Worm (Caenorhabditis elegans): ENCODE data around the gene fipp-1.

The fipp-1 gene

DNA sequence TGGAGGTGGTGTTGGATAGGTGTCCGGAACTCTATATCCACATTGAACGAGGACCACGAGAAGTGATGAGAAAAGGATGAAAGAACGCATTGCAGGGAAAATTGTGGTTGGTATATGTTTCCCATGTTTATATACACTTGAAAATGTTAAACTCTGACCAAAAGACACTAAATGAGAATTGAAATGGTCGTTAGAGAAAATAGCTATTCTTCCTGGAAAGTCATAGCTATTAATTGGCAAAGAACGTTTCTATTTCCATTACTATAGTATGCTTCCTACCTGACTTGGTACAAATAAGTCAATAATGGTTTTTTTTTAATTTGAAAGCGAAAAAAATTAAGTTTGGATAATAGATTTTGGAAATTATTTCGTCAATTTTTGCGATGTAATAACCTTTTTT lies 45.1 kb downstream of the fipp-1 start, which contains the start of gene Y47D7A.18:
Gene Y47D7A.18 (minus strand): TSS at position 101 of the 400 bp plus-strand sequence.
- TF ChIP-seq aha-1 (tag; optimal IDR thresholded peaks at IDR 0.05), result no peak
- no peak for TF ChIP-seq nhr-85 (tag)
- TF ChIP-seq C04F5.9 (tag; optimal IDR thresholded peaks at IDR 0.05), result no peak
- no peak for TF ChIP-seq nhr-76 (tag; optimal IDR thresholded peaks at IDR 0.05)
- no peak for TF ChIP-seq fkh-4 (tag; optimal IDR thresholded peaks at IDR 0.05; ENCODE audit: borderline replicate concordance)
- no peak for TF ChIP-seq elt-2 (tag; optimal IDR thresholded peaks at IDR 0.05)

DNA sequence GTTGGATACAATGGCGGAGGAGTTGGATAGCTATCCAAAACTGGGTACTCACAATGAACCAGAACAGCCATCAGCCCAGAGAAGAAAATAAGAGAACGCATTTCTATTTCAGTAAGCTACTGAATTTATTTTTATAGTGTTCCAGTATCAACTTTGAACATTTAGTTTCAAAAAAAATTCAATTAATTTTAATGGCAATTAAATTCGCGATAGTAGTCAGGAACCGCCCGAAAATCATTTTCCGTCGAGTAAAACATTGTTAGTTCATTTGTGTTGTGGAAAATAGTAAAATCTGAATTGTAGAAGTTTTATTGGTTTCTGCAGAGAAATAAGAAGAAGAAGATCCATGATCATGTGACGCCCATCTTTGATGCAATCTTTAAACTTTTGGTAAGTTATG lies 46.5 kb downstream of the fipp-1 start, which contains the start of gene Y47D7A.6:
Gene Y47D7A.6 (minus strand): TSS at position 101 of the 400 bp plus-strand sequence.
- no peak for TF ChIP-seq elt-2 (tag; optimal IDR thresholded peaks at IDR 0.05)
- TF ChIP-seq zag-1 (tag; optimal IDR thresholded peaks at IDR 0.05), result no peak
- TF ChIP-seq egl-13 (tag; optimal IDR thresholded peaks at IDR 0.05), result no peak
- no peak for TF ChIP-seq hlh-4 (tag; optimal IDR thresholded peaks at IDR 0.05)
- TF ChIP-seq ceh-82 (tag; optimal IDR thresholded peaks at IDR 0.05), result no peak
- no peak for TF ChIP-seq nhr-76 (tag; optimal IDR thresholded peaks at IDR 0.05)
- no peak for TF ChIP-seq tlp-1 (tag; optimal IDR thresholded peaks at IDR 0.05)
- no peak for TF ChIP-seq nhr-12 (tag; optimal IDR thresholded peaks at IDR 0.05)
- TF ChIP-seq nhr-85 (tag), result no peak
- no peak for TF ChIP-seq rnt-1 (tag; optimal IDR thresholded peaks at IDR 0.05)
- no peak for TF ChIP-seq nhr-28 (tag; optimal IDR thresholded peaks at IDR 0.05)

DNA sequence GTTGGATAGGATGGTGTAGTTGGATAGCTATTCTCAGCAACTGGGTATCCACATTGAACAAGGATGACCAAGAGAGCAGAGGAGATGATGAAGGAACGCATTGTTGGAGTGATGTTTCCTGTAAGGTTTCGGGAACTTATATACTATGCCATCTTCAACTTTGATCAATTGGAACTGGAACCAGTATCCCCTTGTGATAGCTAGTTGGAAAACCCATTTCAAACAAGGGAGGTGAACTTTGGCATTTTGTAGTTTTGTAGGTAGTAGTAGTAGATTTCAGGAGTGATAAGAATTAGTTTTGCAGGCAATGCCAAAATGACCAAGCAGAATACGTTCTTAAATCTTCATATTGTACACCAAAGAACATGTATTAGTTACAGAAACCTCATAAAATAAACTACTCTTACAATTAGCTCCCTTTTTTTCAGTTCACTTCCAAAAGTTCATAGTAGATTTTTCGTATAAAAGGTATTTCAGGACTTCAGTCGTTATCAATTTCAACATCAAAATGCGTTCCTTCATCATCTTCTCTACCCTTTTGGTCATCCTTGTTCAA lies 48.2 kb downstream of the fipp-1 start, which contains the start of the genes Y47D7A.7 and Y47D7A.2:
Gene Y47D7A.7 (minus strand): TSS at position 101 of the 556 bp plus-strand sequence.
Gene Y47D7A.2 (plus strand): TSS at position 506 of the 556 bp plus-strand sequence.
- TF ChIP-seq ceh-82 (tag; optimal IDR thresholded peaks at IDR 0.05) (no peak), vab-15 (tag; optimal IDR thresholded peaks at IDR 0.05) (no peak), pag-3 (tag; optimal IDR thresholded peaks at IDR 0.05; ENCODE audit: borderline replicate concordance, insufficient read depth) (no peak), fos-1 (tag; optimal IDR thresholded peaks at IDR 0.05) (no peak), nhr-237 (tag; optimal IDR thresholded peaks at IDR 0.05) (no peak), dpl-1 (GFP tag; optimal IDR thresholded peaks at IDR 0.05) (no peak), elt-3 (tag; optimal IDR thresholded peaks at IDR 0.05) (no peak)

DNA sequence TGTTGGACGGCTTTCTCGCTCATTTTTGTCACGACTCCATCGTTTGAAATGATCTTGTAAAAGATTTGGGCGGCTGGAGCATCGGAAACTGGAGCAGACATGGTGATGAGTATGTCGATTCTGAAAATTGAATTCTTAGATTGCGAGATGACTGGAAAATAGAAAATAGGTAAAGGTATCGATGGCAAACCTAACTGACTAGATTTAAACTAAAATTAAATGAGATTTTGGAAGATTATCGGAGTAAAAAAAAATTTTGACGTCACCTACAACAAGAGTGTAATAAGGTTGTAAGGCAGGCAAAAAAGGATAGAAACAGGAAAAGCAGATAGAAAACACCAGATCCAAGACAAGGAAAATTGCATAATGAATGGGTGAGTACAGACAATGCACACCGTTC lies 49.9 kb downstream of the fipp-1 start, which contains the start of gene skr-14:
Gene skr-14 (minus strand): TSS at position 101 of the 400 bp plus-strand sequence.
- no peak for TF ChIP-seq aly-2 (tag; optimal IDR thresholded peaks at IDR 0.05)
- no peak for TF ChIP-seq dpl-1 (GFP tag; optimal IDR thresholded peaks at IDR 0.05)
- TF ChIP-seq C16A3.4 (tag; optimal IDR thresholded peaks at IDR 0.05), result no peak
- no peak for TF ChIP-seq lin-15B (tag; optimal IDR thresholded peaks at IDR 0.05)
- TF ChIP-seq efl-1 (optimal IDR thresholded peaks at IDR 0.05), result no peak
- TF ChIP-seq efl-1 (GFP tag; optimal IDR thresholded peaks at IDR 0.05 in 1 of 2), result no peak
- no peak for TF ChIP-seq lin-14 (GFP tag; optimal IDR thresholded peaks at IDR 0.05)
- no peak for TF ChIP-seq fkh-8 (tag; optimal IDR thresholded peaks at IDR 0.05)
- TF ChIP-seq ceh-82 (tag; optimal IDR thresholded peaks at IDR 0.05), result no peak
- TF ChIP-seq unc-130 (tag; optimal IDR thresholded peaks at IDR 0.05), result no peak

DNA sequence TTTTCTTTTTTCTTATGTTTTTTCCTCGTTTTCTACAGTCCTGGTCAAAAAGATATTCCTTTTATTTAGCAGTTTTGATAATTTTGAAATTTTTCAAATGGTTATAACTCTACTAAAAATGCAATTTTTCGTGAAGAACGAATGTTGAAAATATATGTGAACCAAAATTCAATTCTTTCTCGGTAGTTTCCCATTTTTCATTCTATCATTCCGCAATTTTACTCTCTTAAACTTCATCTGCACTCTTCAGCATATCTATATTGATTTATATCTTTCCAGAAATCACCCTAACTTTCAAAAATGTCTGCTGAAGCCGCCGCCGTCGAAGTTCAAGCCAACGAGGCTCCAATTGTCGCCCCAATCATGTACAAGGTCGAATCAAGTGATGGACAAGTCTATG lies 50.5 kb downstream of the fipp-1 start, which contains the start of gene skr-7:
Gene skr-7 (plus strand): TSS at position 301 of the 400 bp plus-strand sequence.
- no peak for TF ChIP-seq C04F5.9 (tag; optimal IDR thresholded peaks at IDR 0.05)

DNA sequence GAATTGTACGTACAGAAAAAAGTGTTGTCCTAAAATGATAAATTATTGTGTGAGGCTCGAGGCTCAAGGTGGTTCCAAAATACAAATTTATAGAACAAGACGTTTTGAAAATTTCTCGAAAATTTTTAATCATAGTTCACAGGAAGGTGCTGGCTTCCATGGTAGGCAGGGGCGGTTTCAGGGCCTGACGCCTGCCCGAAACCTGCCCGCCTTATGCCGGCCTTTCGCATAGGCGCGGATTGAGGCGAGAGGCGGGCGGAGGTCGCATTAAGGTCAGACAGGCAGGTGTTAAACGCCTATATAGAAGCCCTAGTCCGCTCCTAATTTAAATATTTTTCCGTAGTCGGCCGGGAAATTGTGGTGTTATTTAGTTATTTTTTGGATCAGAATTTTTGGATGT lies 51.5 kb downstream of the fipp-1 start:
- no peak for TF ChIP-seq mef-2 (tag; optimal IDR thresholded peaks at IDR 0.05)
- no peak for TF ChIP-seq nhr-20 (tag; optimal IDR thresholded peaks at IDR 0.05)
- no peak for TF ChIP-seq F16B12.6 (tag; optimal IDR thresholded peaks at IDR 0.05)
- TF ChIP-seq lin-13 (GFP tag; optimal IDR thresholded peaks at IDR 0.05), result no peak
- TF ChIP-seq pqm-1 (tag; optimal IDR thresholded peaks at IDR 0.05), result no peak
- TF ChIP-seq egl-27 (tag; optimal IDR thresholded peaks at IDR 0.05), result no peak
